Worm (Caenorhabditis elegans) whole organism, early embryonic: ENCODE results near the gene rnh-1.0.

ENCODE experiments used
- ama-1 ChIP-seq: fragments of 150-350 bp; optimal IDR thresholded peaks from 2 replicates; lab custom pipeline; 2014
- ceh-36 ChIP-seq: sonication (generic microtip); optimal IDR thresholded peaks from 2 replicates; lab custom pipeline; 2016; ENCODE audit warnings: missing genetic modification characterization, inconsistent platforms, missing compliant biosample characterization
- flt-1 ChIP-seq: fragments of 200-800 bp; sonication (Bioruptor generic); IDR thresholded peaks from 2 replicates; pipeline ENCODE4 v1.3.6; 2022; ENCODE audit warnings: missing genetic modification characterization, missing compliant biosample characterization
- tbx-37 ChIP-seq: fragments of 200-800 bp; sonication (Bioruptor generic); conservative IDR thresholded peaks from 2 replicates; pipeline ENCODE4 v1.3.6; 2022; ENCODE audit warnings: missing genetic modification reagents, missing genetic modification characterization, missing compliant biosample characterization

DNA sequence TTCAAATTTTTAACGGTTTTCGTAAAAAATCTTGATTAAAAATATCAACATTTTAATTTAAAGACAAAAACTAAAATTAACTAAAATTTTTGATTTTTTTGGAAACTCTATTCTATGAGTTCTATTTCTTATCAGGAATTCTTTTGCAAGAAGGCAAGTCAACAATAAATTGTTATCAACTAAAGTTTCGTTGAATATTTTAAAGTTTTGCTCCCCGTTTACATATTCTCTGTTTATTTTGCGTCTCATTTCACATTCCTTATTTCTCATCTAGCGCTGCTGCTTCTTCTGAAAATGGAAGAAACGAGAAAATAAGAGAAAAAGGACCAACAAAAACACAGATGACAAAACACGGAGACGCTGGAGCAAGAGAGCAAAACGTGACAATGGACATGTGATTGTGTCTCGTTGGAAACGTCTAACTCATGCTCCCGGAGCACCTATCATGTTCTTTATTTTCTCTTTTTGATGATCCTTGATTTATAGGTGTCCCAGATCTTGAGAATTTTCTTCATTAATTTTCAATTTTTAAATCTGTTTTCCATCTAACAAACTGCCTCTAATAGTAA is 25.5 kb downstream of the rnh-1.0 start:
- TF ChIP-seq ama-1 (lab: Kevin White, UChicago) (no peak), ceh-36 (tag; lab: Kevin White, UChicago) (no peak), flt-1 (GFP tag; lab: Robert Waterston, UW) (no peak), tbx-37 (GFP tag; lab: Robert Waterston, UW) (no peak)
